Worm (Caenorhabditis elegans) whole organism, mixed stage, embryonic: ENCODE data around the gene K10C2.6.

Experiments used
- ces-1 ChIP-seq: fragments of 150-350 bp; optimal IDR thresholded peaks from 2 replicates; lab custom pipeline; 2014; ENCODE audit warnings: missing biosample characterization, missing genetic modification reagents, missing genetic modification characterization
- elt-1 ChIP-seq: sonication (generic microtip); optimal IDR thresholded peaks from 2 replicates; lab custom pipeline; 2017; ENCODE audit warnings: missing genetic modification characterization, mild to moderate bottlenecking, missing compliant biosample characterization, antibody characterized with exemption, moderate library complexity, borderline replicate concordance; ENCODE audit not compliant: insufficient read depth
- ham-2 ChIP-seq: fragments of 200-800 bp; sonication (Bioruptor generic); optimal IDR thresholded peaks from 2 replicates; lab custom pipeline; 2018; ENCODE audit warnings: mild to moderate bottlenecking, missing genetic modification characterization, missing compliant biosample characterization
- lin-13 ChIP-seq: fragments of 150-350 bp; optimal IDR thresholded peaks from 2 replicates; lab custom pipeline; 2014; ENCODE audit warnings: missing biosample characterization, missing genetic modification characterization
- nhr-12 ChIP-seq: fragments of 150-350 bp; optimal IDR thresholded peaks from 2 replicates; lab custom pipeline; 2014; ENCODE audit warnings: missing biosample characterization, missing genetic modification characterization
- nhr-28 ChIP-seq: fragments of 150-350 bp; optimal IDR thresholded peaks from 2 replicates; lab custom pipeline; 2014; ENCODE audit warnings: missing biosample characterization, missing genetic modification characterization
- snpc-4 ChIP-seq: fragments of 150-350 bp; optimal IDR thresholded peaks from 2 replicates; lab custom pipeline; 2014; ENCODE audit warnings: missing biosample characterization, missing genetic modification characterization
- ztf-11 ChIP-seq: fragments of 150-350 bp; optimal IDR thresholded peaks from 2 replicates; lab custom pipeline; 2014; ENCODE audit warnings: missing biosample characterization, missing genetic modification characterization

DNA sequence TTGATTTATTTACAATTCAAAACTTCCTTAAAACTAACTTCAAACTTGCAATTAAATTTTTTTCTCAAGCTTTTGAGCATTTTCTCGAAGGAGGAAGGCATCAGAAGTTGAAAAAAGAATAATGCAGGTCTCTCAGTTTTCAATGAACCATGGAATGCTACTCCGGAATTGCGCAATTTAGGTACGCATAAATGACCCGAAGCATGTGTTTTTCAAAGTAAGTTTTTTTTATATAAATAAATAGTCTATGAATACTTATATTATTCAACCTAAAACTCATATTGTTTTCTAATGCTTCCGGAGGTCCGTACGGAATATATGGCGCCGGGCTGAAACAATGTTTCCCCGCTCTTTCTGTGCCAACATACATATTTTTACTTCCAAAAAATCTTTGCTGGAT, 17.6 kb upstream of the K10C2.6 start, which contains the start of gene K10C2.2:
- TF ChIP-seq lin-13 (tag; lab: Kevin White, UChicago) (no peak), nhr-12 (tag; lab: Kevin White, UChicago) (no peak), ham-2 (GFP tag; lab: Kevin White, UChicago) (no peak), elt-1 (tag; lab: Kevin White, UChicago) (no peak), ztf-11 (tag; lab: Kevin White, UChicago) (no peak), nhr-28 (tag; lab: Kevin White, UChicago) (no peak), ces-1 (GFP tag; lab: Kevin White, UChicago) (no peak), snpc-4 (tag; lab: Kevin White, UChicago) (no peak)
